Fruit fly (Drosophila melanogaster): ENCODE results near the gene CG18476.

CG18476 gene

dm6 chr3R:11650105-11651039, 27.5 kb downstream of the CG18476 start, which contains the start of the genes Csk and Elp1 (continued):
- TF ChIP-seq lab (GFP tag; optimal IDR thresholded peaks at IDR 0.05) (peak; percentile 69), CG11456 (GFP tag; IDR thresholded peaks at IDR 0.05) (0 out of 3 replicates have a peak, but pooled peaks have one; percentile 54), CG6683 (GFP tag; optimal IDR thresholded peaks at IDR 0.05) (no peak), CG18476 (GFP tag; optimal IDR thresholded peaks at IDR 0.05) (peak; percentile 28), Sry-β (GFP tag; optimal IDR thresholded peaks at IDR 0.05) (peak; percentile 95), wek (GFP tag; optimal IDR thresholded peaks at IDR 0.05) (no peak), CG18619 (GFP tag; optimal IDR thresholded peaks at IDR 0.05) (peak; percentile 31), prd (optimal IDR thresholded peaks at IDR 0.05) (no peak), prd (GFP tag; IDR thresholded peaks at IDR 0.05) (peak; percentile 48; the same call in 1 of the 3 replicates), tin (GFP tag; optimal IDR thresholded peaks at IDR 0.05) (peak; percentile 41), CG3281 (GFP tag; optimal IDR thresholded peaks at IDR 0.05) (peak; percentile 20), Usf (GFP tag; optimal IDR thresholded peaks at IDR 0.05) (no peak), CHES-1-like (GFP tag; optimal IDR thresholded peaks at IDR 0.05) (peak; percentile 36), Max (GFP tag; optimal IDR thresholded peaks at IDR 0.05) (peak; percentile 86), CG12769 (tag; optimal IDR thresholded peaks at IDR 0.05) (peak; percentile 43), Lhr (GFP tag; optimal IDR thresholded peaks at IDR 0.05) (peak; percentile 69), Atf-2 (GFP tag; optimal IDR thresholded peaks at IDR 0.05) (peak; percentile 6), Abd-B (GFP tag; optimal IDR thresholded peaks at IDR 0.05) (peak; percentile 59), zfh1 (GFP tag; IDR thresholded peaks at IDR 0.05) (0 out of 3 replicates have a peak, but pooled peaks have one; percentile 49), pzg (GFP tag; optimal IDR thresholded peaks at IDR 0.05) (peak; percentile 81), CG9727 (GFP tag; optimal IDR thresholded peaks at IDR 0.05) (peak; percentile 65), kay (GFP tag; optimal IDR thresholded peaks at IDR 0.05) (peak; percentile 38), CG8290 (GFP tag; optimal IDR thresholded peaks at IDR 0.05) (peak; percentile 61), CG8290 (tag; optimal IDR thresholded peaks at IDR 0.05) (peak; percentile 29 to 69), Med (GFP tag) (peak; percentile 91), CG18011 (GFP tag; optimal IDR thresholded peaks at IDR 0.05) (no peak), Lpt (GFP tag; optimal IDR thresholded peaks at IDR 0.05) (no peak), pfk (GFP tag; optimal IDR thresholded peaks at IDR 0.05) (no peak), CG9817 (tag; optimal IDR thresholded peaks at IDR 0.05) (peak; percentile 58), CG34376 (GFP tag; optimal IDR thresholded peaks at IDR 0.05) (peak; percentile 33), CG31224 (GFP tag; IDR thresholded peaks at IDR 0.05) (no peak), Chrac-16 (GFP tag; optimal IDR thresholded peaks at IDR 0.05) (peak; percentile 57), CG2116 (GFP tag; optimal IDR thresholded peaks at IDR 0.05) (peak; percentile 71), Ets97D (GFP tag; optimal IDR thresholded peaks at IDR 0.05) (peak; percentile 81), Ets65A (GFP tag) (peak; percentile 91), CG15601 (tag; optimal IDR thresholded peaks at IDR 0.05) (peak; percentile 64), Kr (GFP tag; optimal IDR thresholded peaks at IDR 0.05) (no peak), CG10147 (GFP tag; optimal IDR thresholded peaks at IDR 0.05) (peak; percentile 52), HLH3B (GFP tag; IDR thresholded peaks at IDR 0.05) (peak; percentile 52), Awh (GFP tag; IDR thresholded peaks at IDR 0.05) (no peak), sug (tag; optimal IDR thresholded peaks at IDR 0.05) (peak; percentile 80), Camta (GFP tag; optimal IDR thresholded peaks at IDR 0.05) (no peak), cad (GFP tag; optimal IDR thresholded peaks at IDR 0.05) (no peak), TFAM (GFP tag; optimal IDR thresholded peaks at IDR 0.05) (no peak), grn (GFP tag; optimal IDR thresholded peaks at IDR 0.05) (peak; percentile 62), CG10979 (tag; optimal IDR thresholded peaks at IDR 0.05) (peak; percentile 49), Mrtf (GFP tag; IDR thresholded peaks at IDR 0.05) (no peak), CG13775 (GFP tag; optimal IDR thresholded peaks at IDR 0.05) (peak; percentile 68), zfh2 (GFP tag; optimal IDR thresholded peaks at IDR 0.05) (peak; percentile 71)
